Fruit fly (Drosophila melanogaster): ENCODE measurements around the gene tal-3A.

The tal-3A gene

DNA sequence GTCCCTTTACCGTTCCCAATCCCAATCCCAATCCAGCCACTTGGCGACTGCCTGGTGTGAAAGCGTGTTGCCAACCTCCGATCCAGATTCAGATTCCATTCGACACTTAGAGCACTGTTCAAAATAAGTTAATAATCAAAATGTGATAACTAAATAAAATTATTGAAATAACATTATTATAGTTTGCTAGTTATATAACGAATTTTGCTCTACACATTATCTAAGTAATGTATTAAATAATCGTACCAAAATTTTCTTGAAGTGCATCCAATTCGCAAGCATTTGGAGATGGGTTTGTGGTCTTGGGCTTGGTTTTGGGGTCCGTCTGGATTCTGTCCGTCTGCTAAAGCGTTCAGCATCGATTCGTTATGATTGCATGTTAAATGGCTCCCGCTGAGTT, 36.4 kb downstream of the tal-3A start (continued):
- TF ChIP-seq CG15336 (GFP tag; IDR thresholded peaks at IDR 0.05) (peak; percentile 37; the same call in 1 of the 2 replicates), CG6792 (GFP tag; optimal IDR thresholded peaks at IDR 0.05) (peak; percentile 74), CG8319 (GFP tag; optimal IDR thresholded peaks at IDR 0.05) (peak; percentile 32), Lpt (GFP tag; optimal IDR thresholded peaks at IDR 0.05) (no peak), CG1621 (tag; optimal IDR thresholded peaks at IDR 0.05) (peak; percentile 48), dsx (GFP tag; optimal IDR thresholded peaks at IDR 0.05; ENCODE audit: poor library complexity, severe bottlenecking) (peak; percentile 74), CG16779 (tag; optimal IDR thresholded peaks at IDR 0.05) (no peak), cyc (GFP tag; optimal IDR thresholded peaks at IDR 0.05) (peak; percentile 76)

dm6 chr3R:13850992-13851391, 38.1 kb downstream of the tal-3A start:
- TF ChIP-seq CG1621 (tag; optimal IDR thresholded peaks at IDR 0.05) (no peak), fd85E (GFP tag; optimal IDR thresholded peaks at IDR 0.05) (no peak), CG4318 (GFP tag; optimal IDR thresholded peaks at IDR 0.05) (no peak), CG3919 (GFP tag; optimal IDR thresholded peaks at IDR 0.05) (peak; percentile 28), CG8632 (GFP tag; optimal IDR thresholded peaks at IDR 0.05) (peak; percentile 0), CG6854 (GFP tag; optimal IDR thresholded peaks at IDR 0.05) (no peak), Sox14 (GFP tag; optimal IDR thresholded peaks at IDR 0.05) (peak; percentile 29), fd59A (GFP tag; optimal IDR thresholded peaks at IDR 0.05) (peak; percentile 58), Gug (GFP tag; IDR thresholded peaks at IDR 0.05) (no peak), Eip93F (GFP tag; optimal IDR thresholded peaks at IDR 0.05) (no peak), spab (GFP tag; optimal IDR thresholded peaks at IDR 0.05) (peak; percentile 20), Hr39 (GFP tag; optimal IDR thresholded peaks at IDR 0.05) (no peak), Blimp-1 (GFP tag; optimal IDR thresholded peaks at IDR 0.05) (peak; percentile 25), CG15336 (GFP tag; IDR thresholded peaks at IDR 0.05) (no peak), Sox15 (GFP tag; optimal IDR thresholded peaks at IDR 0.05) (peak; percentile 2), CG34406 (GFP tag; optimal IDR thresholded peaks at IDR 0.05) (peak; percentile 38), Eip78C (GFP tag) (peak; percentile 86), achi (GFP tag; optimal IDR thresholded peaks at IDR 0.05) (no peak), esn (GFP tag; optimal IDR thresholded peaks at IDR 0.05) (peak; percentile 49), CG3032 (tag; optimal IDR thresholded peaks at IDR 0.05) (peak; percentile 42), Sox102F (GFP tag; optimal IDR thresholded peaks at IDR 0.05) (peak; percentile 47), ss (GFP tag; optimal IDR thresholded peaks at IDR 0.05) (peak in 1 of 2 experiments; percentile 39), CG8119 (GFP tag; IDR thresholded peaks at IDR 0.05) (no peak), net (GFP tag; optimal IDR thresholded peaks at IDR 0.05) (no peak), eg (GFP tag; IDR thresholded peaks at IDR 0.05) (no peak), CG10631 (GFP tag; optimal IDR thresholded peaks at IDR 0.05) (peak; percentile 42), svp (GFP tag) (peak; percentile 75), CG9139 (GFP tag; optimal IDR thresholded peaks at IDR 0.05) (peak; percentile 7), vri (GFP tag; optimal IDR thresholded peaks at IDR 0.05) (peak; percentile 18), lz (GFP tag; optimal IDR thresholded peaks at IDR 0.05) (no peak), Smox (GFP tag; optimal IDR thresholded peaks at IDR 0.05) (peak; percentile 23), CG16779 (tag; optimal IDR thresholded peaks at IDR 0.05) (no peak), CG11294 (GFP tag; IDR thresholded peaks at IDR 0.05) (no peak), salr (GFP tag; optimal IDR thresholded peaks at IDR 0.05) (peak in 1 of 2 experiments; percentile 17), Ets96B (tag; optimal IDR thresholded peaks at IDR 0.05) (peak; percentile 51), acj6 (GFP tag; optimal IDR thresholded peaks at IDR 0.05) (peak; percentile 35), CG32006 (GFP tag; optimal IDR thresholded peaks at IDR 0.05) (peak; percentile 48), CG31627 (GFP tag; optimal IDR thresholded peaks at IDR 0.05) (no peak), dsx (GFP tag; optimal IDR thresholded peaks at IDR 0.05; ENCODE audit: poor library complexity, severe bottlenecking) (peak; percentile 42), CG11902 (GFP tag; optimal IDR thresholded peaks at IDR 0.05) (peak; percentile 17), OdsH (GFP tag; optimal IDR thresholded peaks at IDR 0.05) (peak; percentile 1), cyc (GFP tag; optimal IDR thresholded peaks at IDR 0.05) (peak; percentile 20), Hr4 (GFP tag; optimal IDR thresholded peaks at IDR 0.05) (no peak), fkh (GFP tag; optimal IDR thresholded peaks at IDR 0.05) (no peak), Ets21C (GFP tag; optimal IDR thresholded peaks at IDR 0.05) (no peak), Eip75B (GFP tag; optimal IDR thresholded peaks at IDR 0.05) (no peak), CG6276 (GFP tag; optimal IDR thresholded peaks at IDR 0.05) (no peak), CG6792 (GFP tag; optimal IDR thresholded peaks at IDR 0.05) (peak; percentile 26)
